Worm (Caenorhabditis elegans): ENCODE results near the gene F17H10.4.

DNA sequence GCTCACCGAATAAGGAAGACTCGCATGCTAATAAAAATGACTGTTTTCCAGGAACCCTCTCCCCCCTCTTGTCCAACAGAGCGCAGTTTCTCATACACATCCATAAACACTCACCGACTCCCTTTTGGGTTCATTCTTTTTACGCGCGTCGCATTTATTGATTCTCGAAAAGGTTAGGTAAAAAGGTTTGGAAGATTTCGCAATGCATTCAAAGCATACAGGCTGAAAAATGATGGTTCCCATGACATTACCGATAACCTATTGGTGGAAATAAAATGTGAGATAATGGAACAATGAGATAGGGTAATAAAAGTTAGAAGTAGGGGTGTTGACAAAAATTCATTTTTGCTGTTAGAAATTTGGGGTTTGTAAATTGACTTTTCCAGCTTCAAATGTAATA lies 32.2 kb upstream of the F17H10.4 start:
- no peak for TF ChIP-seq repo-1 (tag; optimal IDR thresholded peaks at IDR 0.05)
- no peak for TF ChIP-seq rec-8 (tag; optimal IDR thresholded peaks at IDR 0.05)
- TF ChIP-seq ceh-40 (GFP tag; IDR thresholded peaks at IDR 0.05), result no peak
- no peak for TF ChIP-seq ztf-3 (GFP tag; optimal IDR thresholded peaks at IDR 0.05)
- no peak for TF ChIP-seq mel-28 (tag; optimal IDR thresholded peaks at IDR 0.05; ENCODE audit: borderline replicate concordance)
- no peak for TF ChIP-seq Y95B8A.8 (GFP tag; IDR thresholded peaks at IDR 0.05)
- no peak for TF ChIP-seq tbp1 (GFP tag; optimal IDR thresholded peaks at IDR 0.05)
- TF ChIP-seq let-607 (tag; optimal IDR thresholded peaks at IDR 0.05), result no peak
- TF ChIP-seq snpc-4 (GFP tag; optimal IDR thresholded peaks at IDR 0.05), result no peak
- TF ChIP-seq snpc-4 (tag; optimal IDR thresholded peaks at IDR 0.05), result no peak
- TF ChIP-seq F37B4.10 (GFP tag; IDR thresholded peaks at IDR 0.05), result no peak
- no peak for TF ChIP-seq ccch-3 (GFP tag; optimal IDR thresholded peaks at IDR 0.05)
- TF ChIP-seq B0336.3 (GFP tag; IDR thresholded peaks at IDR 0.05), result no peak
- no peak for TF ChIP-seq egl-44 (GFP tag; IDR thresholded peaks at IDR 0.05)
